Worm (Caenorhabditis elegans) whole organism, mixed stage, embryonic: ENCODE results near the gene W02B12.16.

ENCODE experiments used
- M03D4.4 ChIP-seq: sonication (generic microtip); optimal IDR thresholded peaks from 2 replicates; lab custom pipeline; 2017; ENCODE audit warnings: mild to moderate bottlenecking, missing genetic modification characterization, missing compliant biosample characterization
- bed-3 ChIP-seq: fragments of 200-800 bp; sonication (Bioruptor generic); optimal IDR thresholded peaks from 3 replicates; lab custom pipeline; 2018; ENCODE audit warnings: mild to moderate bottlenecking, missing genetic modification characterization, moderate library complexity, missing compliant biosample characterization
- blmp-1 ChIP-seq: fragments of 150-350 bp; optimal IDR thresholded peaks from 2 replicates; lab custom pipeline; 2014; ENCODE audit warnings: missing biosample characterization, missing genetic modification characterization
- ceh-39 ChIP-seq: fragments of 150-350 bp; optimal IDR thresholded peaks from 2 replicates; lab custom pipeline; 2014; ENCODE audit warnings: missing biosample characterization, missing genetic modification characterization
- ceh-43 ChIP-seq: fragments of 200-800 bp; sonication (Bioruptor generic); optimal IDR thresholded peaks from 2 replicates; lab custom pipeline; 2018; ENCODE audit warnings: mild to moderate bottlenecking, missing genetic modification characterization, moderate library complexity, missing compliant biosample characterization
- ceh-83 ChIP-seq: fragments of 200-800 bp; sonication (Bioruptor generic); optimal IDR thresholded peaks from 2 replicates; lab custom pipeline; 2018; ENCODE audit warnings: mild to moderate bottlenecking, missing genetic modification characterization, missing compliant biosample characterization
- ces-1 ChIP-seq: fragments of 150-350 bp; optimal IDR thresholded peaks from 2 replicates; lab custom pipeline; 2014; ENCODE audit warnings: missing biosample characterization, missing genetic modification reagents, missing genetic modification characterization
- cnd-1 ChIP-seq: fragments of 200-800 bp; sonication (Bioruptor generic); optimal IDR thresholded peaks from 2 replicates; lab custom pipeline; 2018; ENCODE audit warnings: mild to moderate bottlenecking, missing genetic modification characterization, missing compliant biosample characterization
- drap-1 ChIP-seq: fragments of 200-800 bp; sonication (Bioruptor generic); optimal IDR thresholded peaks from 3 replicates; lab custom pipeline; 2018; ENCODE audit warnings: mild to moderate bottlenecking, missing genetic modification characterization, missing compliant biosample characterization
- elt-1 ChIP-seq: sonication (generic microtip); optimal IDR thresholded peaks from 2 replicates; lab custom pipeline; 2017; ENCODE audit warnings: missing genetic modification characterization, mild to moderate bottlenecking, missing compliant biosample characterization, antibody characterized with exemption, moderate library complexity, borderline replicate concordance; ENCODE audit not compliant: insufficient read depth
- elt-3 ChIP-seq: fragments of 150-350 bp; optimal IDR thresholded peaks from 2 replicates; lab custom pipeline; 2014; ENCODE audit warnings: missing biosample characterization, missing genetic modification characterization
- flh-1 ChIP-seq: fragments of 200-800 bp; sonication (Bioruptor generic); optimal IDR thresholded peaks from 2 replicates; lab custom pipeline; 2018; ENCODE audit warnings: mild to moderate bottlenecking, missing genetic modification characterization, moderate library complexity, missing compliant biosample characterization
- ham-2 ChIP-seq: fragments of 200-800 bp; sonication (Bioruptor generic); optimal IDR thresholded peaks from 2 replicates; lab custom pipeline; 2018; ENCODE audit warnings: mild to moderate bottlenecking, missing genetic modification characterization, missing compliant biosample characterization
- hlh-1 ChIP-seq: fragments of 150-350 bp; optimal IDR thresholded peaks from 2 replicates; lab custom pipeline; 2014; ENCODE audit warnings: missing biosample characterization, missing genetic modification reagents, missing genetic modification characterization
- lin-13 ChIP-seq: fragments of 150-350 bp; optimal IDR thresholded peaks from 2 replicates; lab custom pipeline; 2014; ENCODE audit warnings: missing biosample characterization, missing genetic modification characterization
- lin-32 ChIP-seq: fragments of 200-800 bp; sonication (Bioruptor generic); optimal IDR thresholded peaks from 2 replicates; lab custom pipeline; 2018; ENCODE audit warnings: mild to moderate bottlenecking, missing genetic modification characterization, missing compliant biosample characterization
- lsy-2 ChIP-seq: fragments of 150-350 bp; optimal IDR thresholded peaks from 2 replicates; lab custom pipeline; 2014; ENCODE audit warnings: missing biosample characterization, missing genetic modification characterization
- mab-5 ChIP-seq: fragments of 150-350 bp; optimal IDR thresholded peaks from 2 replicates; lab custom pipeline; 2014; ENCODE audit warnings: missing biosample characterization, missing genetic modification characterization
- mep-1 ChIP-seq: fragments of 150-350 bp; optimal IDR thresholded peaks from 2 replicates; lab custom pipeline; 2017; ENCODE audit warnings: missing biosample characterization, missing genetic modification reagents, missing genetic modification characterization, inconsistent platforms
- mls-2 ChIP-seq: sonication (generic microtip); optimal IDR thresholded peaks from 2 replicates; lab custom pipeline; 2016; ENCODE audit warnings: mild to moderate bottlenecking, missing genetic modification characterization, moderate library complexity, missing compliant biosample characterization
- nhr-12 ChIP-seq: fragments of 150-350 bp; optimal IDR thresholded peaks from 2 replicates; lab custom pipeline; 2014; ENCODE audit warnings: missing biosample characterization, missing genetic modification characterization
- nhr-2 ChIP-seq: fragments of 150-350 bp; optimal IDR thresholded peaks from 2 replicates; lab custom pipeline; 2014; ENCODE audit warnings: missing biosample characterization, missing genetic modification characterization
- nhr-237 ChIP-seq: fragments of 150-350 bp; optimal IDR thresholded peaks from 2 replicates; lab custom pipeline; 2014; ENCODE audit warnings: missing biosample characterization, missing genetic modification characterization
- nhr-28 ChIP-seq: fragments of 150-350 bp; optimal IDR thresholded peaks from 2 replicates; lab custom pipeline; 2014; ENCODE audit warnings: missing biosample characterization, missing genetic modification characterization
- nhr-76 ChIP-seq: sonication (generic microtip); optimal IDR thresholded peaks from 2 replicates; lab custom pipeline; 2017; ENCODE audit warnings: missing biosample characterization, missing genetic modification characterization
- pha-4 ChIP-seq: fragments of 150-350 bp; optimal IDR thresholded peaks from 2 replicates; lab custom pipeline; 2018; ENCODE audit warnings: missing biosample characterization, missing genetic modification reagents, missing genetic modification characterization
- sem-2 ChIP-seq: fragments of 200-800 bp; sonication (Bioruptor generic); optimal IDR thresholded peaks from 2 replicates; lab custom pipeline; 2018; ENCODE audit warnings: mild to moderate bottlenecking, missing genetic modification characterization, missing compliant biosample characterization
- snpc-4 ChIP-seq: fragments of 150-350 bp; optimal IDR thresholded peaks from 2 replicates; lab custom pipeline; 2014; ENCODE audit warnings: missing biosample characterization, missing genetic modification characterization
- sptf-1 ChIP-seq: sonication (generic microtip); optimal IDR thresholded peaks from 2 replicates; lab custom pipeline; 2017; ENCODE audit warnings: mild to moderate bottlenecking, missing genetic modification characterization, moderate library complexity, missing compliant biosample characterization
- tbx-8 ChIP-seq: fragments of 200-800 bp; sonication (Bioruptor generic); optimal IDR thresholded peaks from 2 replicates; lab custom pipeline; 2018; ENCODE audit warnings: mild to moderate bottlenecking, missing genetic modification characterization, moderate library complexity, missing compliant biosample characterization
- unc-120 ChIP-seq: sonication (generic microtip); optimal IDR thresholded peaks from 2 replicates; lab custom pipeline; 2017; ENCODE audit warnings: missing genetic modification characterization, missing compliant biosample characterization; ENCODE audit not compliant: poor library complexity, severe bottlenecking
- unc-39 ChIP-seq: fragments of 150-350 bp; optimal IDR thresholded peaks from 2 replicates; lab custom pipeline; 2014; ENCODE audit warnings: missing biosample characterization, missing genetic modification characterization
- unc-62 ChIP-seq: fragments of 150-350 bp; optimal IDR thresholded peaks from 2 replicates; lab custom pipeline; 2014; ENCODE audit warnings: missing biosample characterization, missing genetic modification reagents, missing genetic modification characterization
- zip-8 ChIP-seq: fragments of 150-350 bp; optimal IDR thresholded peaks from 2 replicates; lab custom pipeline; 2014; ENCODE audit warnings: missing biosample characterization, missing genetic modification characterization
- ztf-11 ChIP-seq: fragments of 150-350 bp; optimal IDR thresholded peaks from 2 replicates; lab custom pipeline; 2014; ENCODE audit warnings: missing biosample characterization, missing genetic modification characterization

The W02B12.16 gene

ce11 chrII:11473525-11474181 lies 2.7 kb downstream of the W02B12.16 start, which contains the start of the genes metl-1 and W02B12.11:
metl-1 (minus strand) TSS chrII:11473575.
W02B12.11 (plus strand) TSS chrII:11473861.
- TF ChIP-seq snpc-4 (tag; lab: Kevin White, UChicago) (no peak), flh-1 (GFP tag; lab: Kevin White, UChicago) (no peak), zip-8 (no peak), bed-3 (GFP tag; lab: Kevin White, UChicago) (peak; percentile 19), sptf-1 (peak; percentile 81), ceh-39 (no peak), sem-2 (GFP tag; lab: Kevin White, UChicago) (no peak), unc-39 (tag; lab: Kevin White, UChicago) (no peak), nhr-2 (tag; lab: Kevin White, UChicago) (no peak), lsy-2 (tag; lab: Kevin White, UChicago) (peak; percentile 74), ces-1 (GFP tag; lab: Kevin White, UChicago) (peak; percentile 82), cnd-1 (tag; lab: Kevin White, UChicago) (peak; percentile 51), M03D4.4 (tag; lab: Kevin White, UChicago) (peak; percentile 70), mep-1 (peak; percentile 89), ceh-83 (GFP tag; lab: Kevin White, UChicago) (no peak), nhr-28 (no peak), lin-32 (GFP tag; lab: Kevin White, UChicago) (no peak), elt-1 (tag; lab: Kevin White, UChicago) (no peak), unc-62 (GFP tag; lab: Kevin White, UChicago) (no peak), lin-13 (tag; lab: Kevin White, UChicago) (peak; percentile 80), nhr-237 (tag; lab: Kevin White, UChicago) (peak; percentile 5), unc-120 (peak; percentile 34), ceh-43 (peak; percentile 67), mls-2 (tag; lab: Kevin White, UChicago) (peak; percentile 53), nhr-76 (tag; lab: Kevin White, UChicago) (no peak), tbx-8 (GFP tag; lab: Kevin White, UChicago) (no peak), ham-2 (GFP tag; lab: Kevin White, UChicago) (no peak), ztf-11 (tag; lab: Kevin White, UChicago) (no peak), hlh-1 (tag; lab: Kevin White, UChicago) (no peak), blmp-1 (tag; lab: Kevin White, UChicago) (no peak), drap-1 (GFP tag; lab: Kevin White, UChicago) (peak; percentile 54), pha-4 (peak; percentile 69), nhr-12 (no peak), elt-3 (tag; lab: Kevin White, UChicago) (no peak), mab-5 (no peak)

DNA sequence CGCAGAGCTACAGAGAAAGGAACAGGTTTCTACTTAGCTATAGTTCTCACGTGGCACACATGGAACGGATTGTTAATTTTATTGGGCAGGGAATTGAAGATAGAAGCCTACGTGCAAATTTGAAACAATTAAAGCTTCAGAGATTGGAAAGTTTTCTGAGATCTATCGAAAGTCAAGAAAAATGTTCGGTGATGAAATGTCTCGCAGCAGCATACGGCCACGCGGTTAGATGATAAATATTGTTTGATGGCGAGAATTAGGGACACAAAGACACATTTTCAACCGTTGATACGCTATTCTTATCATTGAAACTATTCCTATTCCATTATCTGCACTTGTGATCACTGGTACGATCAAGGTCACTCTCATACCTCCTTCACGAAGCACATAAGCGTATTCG lies 3.8 kb downstream of the W02B12.16 start:
- TF ChIP-seq lin-13 (tag; lab: Kevin White, UChicago) (no peak), elt-3 (tag; lab: Kevin White, UChicago) (peak; percentile 7)

- no peak for TF ChIP-seq mls-2 (tag; lab: Kevin White, UChicago)
- no peak for TF ChIP-seq nhr-237 (tag; lab: Kevin White, UChicago)
- TF ChIP-seq ceh-39 = no peak
- TF ChIP-seq sem-2 (GFP tag; lab: Kevin White, UChicago) = no peak
- TF ChIP-seq nhr-76 (tag; lab: Kevin White, UChicago) = no peak
- no peak for TF ChIP-seq ces-1 (GFP tag; lab: Kevin White, UChicago)
- TF ChIP-seq nhr-12 = no peak
- TF ChIP-seq bed-3 (GFP tag; lab: Kevin White, UChicago) = no peak
- no peak for TF ChIP-seq drap-1 (GFP tag; lab: Kevin White, UChicago)
- TF ChIP-seq blmp-1 (tag; lab: Kevin White, UChicago) = no peak
- no peak for TF ChIP-seq mab-5
- no peak for TF ChIP-seq snpc-4 (tag; lab: Kevin White, UChicago)
- no peak for TF ChIP-seq nhr-2 (tag; lab: Kevin White, UChicago)
- TF ChIP-seq pha-4 = no peak
- no peak for TF ChIP-seq lin-13 (tag; lab: Kevin White, UChicago)
- no peak for TF ChIP-seq sptf-1
- TF ChIP-seq cnd-1 (tag; lab: Kevin White, UChicago) = no peak
- TF ChIP-seq elt-1 (tag; lab: Kevin White, UChicago) = no peak
These were observed 4.4 kb downstream of the W02B12.16 start, which contains the start of gene mfn-1 for ce11 chrII:11471916-11472315. mfn-1 (minus strand) TSS chrII:11472016.
